Worm (Caenorhabditis elegans): ENCODE measurements around the gene K01A11.1.

Gene K01A11.1

DNA sequence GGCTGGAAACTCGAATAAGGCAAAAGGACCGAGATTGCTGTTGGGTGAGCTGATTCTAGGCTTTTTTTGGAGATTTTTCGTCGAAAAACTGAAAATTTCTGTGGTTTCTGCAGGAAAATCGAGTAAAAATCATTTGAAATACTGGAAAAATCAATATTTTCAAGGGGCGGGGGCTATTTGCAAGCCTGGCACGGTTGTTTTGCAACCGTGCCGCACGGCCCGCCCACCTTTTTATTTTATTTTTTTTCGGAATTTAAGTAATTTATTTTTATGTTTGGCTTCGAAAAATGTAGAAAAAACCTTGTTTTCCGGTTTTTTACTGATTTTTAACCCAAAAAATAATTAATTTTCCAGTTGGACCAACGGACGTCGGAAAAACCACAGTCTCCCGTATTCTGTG lies 32.8 kb downstream of the K01A11.1 start:
- TF ChIP-seq pha-2 (tag; optimal IDR thresholded peaks at IDR 0.05) (no peak), ceh-48 (tag; optimal IDR thresholded peaks at IDR 0.05) (peak; percentile 29)

DNA sequence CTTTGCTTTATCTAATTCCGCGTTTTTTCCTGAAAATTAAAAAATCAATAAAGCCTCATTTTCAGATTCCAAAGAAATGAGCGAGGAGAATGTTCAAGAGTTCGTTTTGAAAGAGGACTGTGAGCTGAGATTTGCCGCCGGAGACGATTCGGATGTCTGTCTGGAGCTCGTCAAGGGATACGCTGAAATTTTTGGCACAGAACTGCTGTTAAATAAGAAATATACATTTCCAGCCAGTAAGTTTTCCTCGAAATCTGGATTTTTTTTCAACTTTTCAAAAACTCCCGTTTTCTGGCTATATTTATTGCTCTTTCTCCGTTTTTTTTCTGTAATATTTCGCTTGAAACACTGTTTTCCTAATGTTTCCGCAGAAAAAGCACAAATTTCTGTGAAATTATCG lies 33.6 kb downstream of the K01A11.1 start, which contains the start of gene clpf-1:
Gene clpf-1 (plus strand): TSS at position 66 of the 400 bp plus-strand sequence.
- TF ChIP-seq nhr-11 (tag; optimal IDR thresholded peaks at IDR 0.05): no peak

DNA sequence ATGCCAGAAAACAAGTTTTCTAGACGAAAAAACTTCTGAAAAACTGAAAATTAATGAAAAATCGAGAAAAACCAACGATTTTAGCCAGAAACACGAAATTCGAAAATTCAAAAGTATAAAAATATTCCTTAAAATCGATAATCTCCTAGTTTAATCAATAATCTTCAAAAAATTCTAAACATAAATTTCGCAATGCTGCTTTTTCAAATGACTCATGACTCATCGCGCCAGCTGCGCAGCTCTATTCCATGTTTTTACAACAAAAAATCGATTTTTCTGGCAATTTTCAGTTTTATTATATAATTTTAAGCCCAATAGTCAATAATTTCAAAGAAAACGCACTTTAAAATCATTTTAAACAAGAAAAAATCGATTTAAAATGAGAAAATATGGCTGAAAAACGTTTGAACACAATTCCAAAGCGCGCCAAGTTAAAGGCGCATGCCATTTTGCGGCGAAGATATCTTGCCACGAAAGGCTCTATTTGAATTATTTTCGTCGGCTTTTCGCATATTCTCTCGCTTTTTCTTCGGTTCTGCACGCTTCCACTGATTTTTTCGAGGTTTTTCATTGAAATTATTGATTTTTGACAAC lies 35.3 kb downstream of the K01A11.1 start, which contains the start of gene cri-3:
Gene cri-3 (plus strand): TSS at position 482 of the 594 bp plus-strand sequence.
- TF ChIP-seq hlh-13 (GFP tag; optimal IDR thresholded peaks at IDR 0.05) (no peak), unc-42 (tag; optimal IDR thresholded peaks at IDR 0.05) (peak; percentile 10)

- TF ChIP-seq rnt-1 (tag; optimal IDR thresholded peaks at IDR 0.05) (no peak), elt-4 (tag; optimal IDR thresholded peaks at IDR 0.05) (no peak), odd-2 (tag; optimal IDR thresholded peaks at IDR 0.05) (no peak), pag-3 (tag; optimal IDR thresholded peaks at IDR 0.05; ENCODE audit: borderline replicate concordance) (no peak), pha-4 (tag; optimal IDR thresholded peaks at IDR 0.05) (no peak), sox-4 (tag; optimal IDR thresholded peaks at IDR 0.05) (no peak), ceh-45 (GFP tag; IDR thresholded peaks at IDR 0.05) (no peak), pqm-1 (tag; optimal IDR thresholded peaks at IDR 0.05) (no peak), lin-11 (tag; optimal IDR thresholded peaks at IDR 0.05) (no peak), ceh-18 (tag; optimal IDR thresholded peaks at IDR 0.05) (no peak), dve-1 (tag; optimal IDR thresholded peaks at IDR 0.05) (no peak), lim-6 (tag; optimal IDR thresholded peaks at IDR 0.05) (no peak), nfya-1 (tag; optimal IDR thresholded peaks at IDR 0.05) (no peak), ztf-16 (tag; optimal IDR thresholded peaks at IDR 0.05) (no peak), syd-9 (tag; optimal IDR thresholded peaks at IDR 0.05) (no peak), nhr-11 (tag; optimal IDR thresholded peaks at IDR 0.05) (no peak), hlh-13 (GFP tag; optimal IDR thresholded peaks at IDR 0.05) (no peak), ama-1 (optimal IDR thresholded peaks at IDR 0.05) (no peak)
These were observed 36.2 kb downstream of the K01A11.1 start for ce11 chrIII:3395112-3395511.

ce11 chrIII:3393687-3394086 lies 37.6 kb downstream of the K01A11.1 start, which contains the start of gene mlc-4:
Gene mlc-4, minus strand, starts transcription at chrIII:3393787.
- TF ChIP-seq pqm-1 (tag; optimal IDR thresholded peaks at IDR 0.05) (no peak), ceh-2 (tag; optimal IDR thresholded peaks at IDR 0.05) (no peak), fkh-10 (GFP tag; optimal IDR thresholded peaks at IDR 0.05) (no peak), ceh-6 (GFP tag; optimal IDR thresholded peaks at IDR 0.05) (no peak), elt-2 (tag; optimal IDR thresholded peaks at IDR 0.05) (no peak)

DNA sequence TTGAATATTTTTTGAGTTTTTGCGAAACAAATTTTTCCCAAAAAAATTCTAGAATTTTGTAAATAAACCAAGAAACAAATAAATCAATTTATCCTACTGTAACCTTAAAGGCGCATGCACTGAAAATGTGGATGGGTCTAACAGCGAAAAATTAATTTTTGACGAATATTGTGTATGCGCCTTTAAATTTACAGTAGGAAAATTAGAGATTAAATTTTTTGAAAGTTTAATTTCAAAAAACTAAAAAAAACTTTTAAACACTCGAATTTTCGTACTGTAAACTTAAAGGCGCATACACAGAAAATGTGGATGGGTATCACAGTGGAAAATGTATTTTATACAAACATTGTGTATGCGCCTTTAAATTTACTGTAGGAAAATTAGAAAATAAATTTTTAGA lies 41.1 kb downstream of the K01A11.1 start:
- TF ChIP-seq ceh-45 (GFP tag; IDR thresholded peaks at IDR 0.05): no peak
- no peak for TF ChIP-seq nhr-11 (tag; optimal IDR thresholded peaks at IDR 0.05)
- no peak for TF ChIP-seq ceh-30 (tag; optimal IDR thresholded peaks at IDR 0.05)
- no peak for TF ChIP-seq ceh-14 (tag; optimal IDR thresholded peaks at IDR 0.05)
- TF ChIP-seq ceh-19 (GFP tag; optimal IDR thresholded peaks at IDR 0.05): no peak
- TF ChIP-seq rnt-1 (tag; optimal IDR thresholded peaks at IDR 0.05): no peak
- no peak for TF ChIP-seq T23F11.4 (GFP tag; optimal IDR thresholded peaks at IDR 0.05)
- no peak for TF ChIP-seq elt-4 (tag; optimal IDR thresholded peaks at IDR 0.05)
- TF ChIP-seq dmd-4 (tag; optimal IDR thresholded peaks at IDR 0.05; ENCODE audit: borderline replicate concordance): no peak
- TF ChIP-seq pqm-1 (tag; optimal IDR thresholded peaks at IDR 0.05): no peak
- no peak for TF ChIP-seq ahr-1 (tag; optimal IDR thresholded peaks at IDR 0.05)
- TF ChIP-seq npax-4 (tag; optimal IDR thresholded peaks at IDR 0.05): no peak
